Fruit fly (Drosophila melanogaster) Kc167 (cell line): ENCODE results near the gene HIP.

Experiments used
- Myc ChIP-seq: fragments of >200 bp; optimal IDR thresholded peaks from 2 replicates; lab custom pipeline; 2017; ENCODE audit warnings: missing external identifiers
- Sin3A ChIP-seq: fragments of >200 bp; optimal IDR thresholded peaks from 2 replicates; lab custom pipeline; 2018; ENCODE audit warnings: missing external identifiers
- h ChIP-seq: fragments of >200 bp; optimal IDR thresholded peaks from 3 replicates; lab custom pipeline; 2018; ENCODE audit warnings: missing external identifiers
- insv ChIP-seq: fragments of >200 bp; optimal IDR thresholded peaks from 3 replicates; lab custom pipeline; 2018; ENCODE audit warnings: missing external identifiers
- psq ChIP-seq: fragments of >200 bp; optimal IDR thresholded peaks from 2 replicates; lab custom pipeline; 2017; ENCODE audit warnings: missing external identifiers
- ttk ChIP-seq: sonication (Bioruptor generic); optimal IDR thresholded peaks from 2 replicates; lab custom pipeline; 2017; ENCODE audit warnings: missing external identifiers

DNA sequence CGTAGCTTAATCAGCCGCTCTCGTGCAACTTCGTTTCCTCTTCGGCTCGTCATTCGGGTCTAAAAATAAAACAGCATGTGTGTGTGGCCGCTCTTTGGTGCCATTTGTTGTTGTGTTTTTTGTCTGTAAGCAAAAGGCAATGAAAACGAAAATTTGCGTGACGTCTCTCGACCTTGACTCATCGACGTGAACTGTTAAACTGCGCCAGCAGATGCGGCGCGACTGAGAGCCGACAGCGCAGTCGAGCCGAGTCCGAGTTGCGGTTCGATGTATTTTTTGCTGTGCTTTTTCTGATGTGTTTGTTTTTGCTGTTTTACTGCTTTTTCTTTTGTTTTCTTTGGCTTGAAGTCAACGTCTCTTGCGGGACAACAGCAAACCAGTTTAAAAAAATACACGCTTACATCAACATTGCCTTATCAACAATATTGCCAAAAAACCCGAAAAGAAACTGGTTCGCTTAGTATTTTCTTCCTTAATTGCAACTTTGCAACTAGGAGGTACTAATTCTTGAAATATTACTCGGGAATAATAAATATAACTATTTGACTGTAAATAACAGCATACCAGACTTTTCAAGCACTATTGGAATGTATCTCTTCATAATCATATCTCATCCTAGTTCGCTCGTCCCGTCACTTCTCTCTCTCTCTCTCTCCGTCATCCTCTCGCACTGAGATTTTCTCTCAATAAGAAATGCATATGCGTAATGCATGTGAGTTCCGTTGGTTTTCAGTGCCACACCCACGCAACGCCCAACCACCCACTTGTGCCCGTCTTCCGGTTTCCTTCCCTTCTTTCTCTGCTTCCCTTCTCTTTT is 20.6 kb upstream of the HIP start:
- no peak for TF ChIP-seq psq (lab: Kevin White, UChicago)
- TF ChIP-seq h (lab: Kevin White, UChicago): no peak
- no peak for TF ChIP-seq Sin3A (lab: Kevin White, UChicago)
- no peak for TF ChIP-seq insv (lab: Kevin White, UChicago)
- TF ChIP-seq Myc (lab: Kevin White, UChicago): no peak
- TF ChIP-seq ttk (lab: Kevin White, UChicago): no peak
